ENCODE assay signal across 2 worm cellular contexts in the genomic region with DNA sequence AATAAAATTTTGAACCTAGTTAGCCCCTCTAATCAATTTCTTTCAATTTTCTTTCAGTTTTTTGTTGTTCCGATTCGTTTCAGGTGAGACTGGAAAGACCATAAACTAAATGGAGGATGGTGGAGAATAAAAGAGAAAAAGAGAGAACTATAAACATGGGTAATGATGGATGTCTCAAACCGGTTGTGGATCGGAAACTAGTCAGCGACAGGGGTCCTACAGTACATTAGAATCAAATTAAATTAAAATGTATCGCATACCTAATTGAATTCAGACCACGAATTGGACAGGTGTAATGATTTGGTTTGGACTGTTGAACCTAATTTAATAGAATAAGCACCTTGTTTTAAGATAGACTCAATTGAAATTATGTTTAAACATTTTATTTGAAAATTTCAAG.
A peak's percentile ranks its signal among the peaks of the same experiment; 100 is the strongest.
TF ChIP-seq lines count a peak whose summit lies in the region.

No protein-coding gene starts in this region.

TF ChIP-seq in whole organism, L1 larva, 84 proteins besides CTCF, POLR2A, EP300 and RAD21:
- TF ChIP-seq grh-1 (GFP tag; IDR thresholded peaks at IDR 0.05; lab: Robert Waterston, UW) (peak; percentile 87), hpl-2 (GFP tag; optimal IDR thresholded peaks at IDR 0.05; lab: Kevin White, UChicago) (no peak), lin-14 (GFP tag; optimal IDR thresholded peaks at IDR 0.05; lab: Kevin White, UChicago) (peak; percentile 25), nhr-85 (tag; lab: Kevin White, UChicago) (peak; percentile 86), sup-37 (GFP tag; optimal IDR thresholded peaks at IDR 0.05; lab: Kevin White, UChicago) (no peak), lsy-2 (tag; optimal IDR thresholded peaks at IDR 0.05; lab: Kevin White, UChicago) (peak in 1 of 2 experiments; percentile 22), lin-35 (GFP tag; optimal IDR thresholded peaks at IDR 0.05; lab: Kevin White, UChicago) (no peak), egl-13 (tag; optimal IDR thresholded peaks at IDR 0.05; lab: Kevin White, UChicago) (no peak), fkh-10 (GFP tag; optimal IDR thresholded peaks at IDR 0.05; lab: Kevin White, UChicago) (no peak), blmp-1 (tag; optimal IDR thresholded peaks at IDR 0.05; lab: Kevin White, UChicago) (peak; percentile 15), zag-1 (tag; optimal IDR thresholded peaks at IDR 0.05; lab: Kevin White, UChicago) (no peak), C16A3.4 (tag; optimal IDR thresholded peaks at IDR 0.05; lab: Kevin White, UChicago) (no peak), swsn-7 (tag; optimal IDR thresholded peaks at IDR 0.05; lab: Kevin White, UChicago) (no peak)

TF ChIP-seq in whole organism, L2 larva, 48 proteins besides CTCF, POLR2A, EP300 and RAD21:
- no peak for TF ChIP-seq elt-3 (tag; optimal IDR thresholded peaks at IDR 0.05; lab: Kevin White, UChicago)
- TF ChIP-seq nhr-25 (tag; optimal IDR thresholded peaks at IDR 0.05; lab: Kevin White, UChicago): peak; percentile 47
- peak; percentile 42 for TF ChIP-seq sem-4 (tag; optimal IDR thresholded peaks at IDR 0.05; lab: Kevin White, UChicago)
- TF ChIP-seq ceh-16 (tag; optimal IDR thresholded peaks at IDR 0.05; lab: Kevin White, UChicago): no peak
